Fruit fly (Drosophila melanogaster) whole organism, embryonic: Measurements from ENCODE around the gene ohgt.

Experiments
- Adf1 ChIP-seq: fragments of 200-800 bp; sonication (Bioruptor generic); IDR thresholded peaks from 2 replicates; pipeline ENCODE4 v1.3.6; 2022; ENCODE audit warnings: missing biosample characterization, missing genetic modification characterization
- CG10959 ChIP-seq: fragments of 200-800 bp; sonication (Bioruptor generic); IDR thresholded peaks from 2 replicates; pipeline ENCODE4 v1.3.6; 2022; ENCODE audit warnings: missing biosample characterization, missing genetic modification characterization
- CG12104 ChIP-seq: fragments of 200-800 bp; sonication (Bioruptor generic); optimal IDR thresholded peaks from 3 replicates; lab custom pipeline; 2016; ENCODE audit warnings: missing biosample characterization, missing genetic modification characterization
- CG12744 ChIP-seq: fragments of 200-800 bp; sonication (Bioruptor generic); optimal IDR thresholded peaks from 2 replicates; lab custom pipeline; 2016; ENCODE audit warnings: missing biosample characterization, missing genetic modification characterization
- CG14014 ChIP-seq: fragments of 200-800 bp; sonication (Bioruptor generic); IDR thresholded peaks from 2 replicates; pipeline ENCODE4 v1.3.6; 2022; ENCODE audit warnings: missing biosample characterization, missing genetic modification characterization
- CG14050 ChIP-seq: fragments of 200-800 bp; sonication (Bioruptor generic); IDR thresholded peaks from 3 replicates; pipeline ENCODE4 v1.3.6; 2022; ENCODE audit warnings: missing biosample characterization, missing genetic modification characterization
- CG14667 ChIP-seq: fragments of 200-800 bp; sonication (Bioruptor generic); IDR thresholded peaks from 2 replicates; pipeline ENCODE4 v1.3.6; 2022; ENCODE audit warnings: missing biosample characterization, missing genetic modification characterization
- CG15696 ChIP-seq: fragments of 200-800 bp; sonication (Bioruptor generic); optimal IDR thresholded peaks from 2 replicates; lab custom pipeline; 2019; ENCODE audit warnings: missing biosample characterization, mild to moderate bottlenecking, missing genetic modification characterization, moderate library complexity
- CG16813 ChIP-seq: fragments of 200-800 bp; sonication (Bioruptor generic); IDR thresholded peaks from 3 replicates; pipeline ENCODE4 v1.3.6; 2022; ENCODE audit warnings: missing biosample characterization, missing genetic modification characterization; ENCODE audit not compliant: partially characterized antibody
- CG18262 ChIP-seq: fragments of 200-800 bp; optimal IDR thresholded peaks from 3 replicates; lab custom pipeline; 2019; ENCODE audit warnings: missing biosample characterization, mild to moderate bottlenecking, missing genetic modification characterization, moderate library complexity
- CG4282 ChIP-seq: fragments of 200-800 bp; sonication (Bioruptor generic); optimal IDR thresholded peaks from 2 replicates; lab custom pipeline; 2016; ENCODE audit warnings: missing biosample characterization, missing genetic modification characterization
- CG4404 ChIP-seq: fragments of 200-800 bp; sonication (Bioruptor generic); IDR thresholded peaks from 2 replicates; pipeline ENCODE4 v1.3.6; 2022; ENCODE audit warnings: missing biosample characterization, missing genetic modification characterization
- CG4820 ChIP-seq: fragments of 200-800 bp; sonication (Bioruptor generic); optimal IDR thresholded peaks from 3 replicates; lab custom pipeline; 2016; ENCODE audit warnings: missing biosample characterization, missing genetic modification characterization
- CG6272 ChIP-seq: fragments of 200-800 bp; sonication (Bioruptor generic); IDR thresholded peaks from 2 replicates; pipeline ENCODE4 v1.3.6; 2022; ENCODE audit warnings: missing biosample characterization, missing genetic modification characterization
- CG7271 ChIP-seq: fragments of 200-800 bp; sonication (Bioruptor generic); optimal IDR thresholded peaks from 2 replicates; lab custom pipeline; 2018; ENCODE audit warnings: missing biosample characterization, mild to moderate bottlenecking, missing genetic modification characterization, moderate library complexity
- CG9797 ChIP-seq: fragments of 200-800 bp; sonication (Bioruptor generic); optimal IDR thresholded peaks from 3 replicates; lab custom pipeline; 2018; ENCODE audit warnings: missing biosample characterization, mild to moderate bottlenecking, missing genetic modification characterization
- CHES-1-like ChIP-seq: fragments of 200-800 bp; sonication (Bioruptor generic); optimal IDR thresholded peaks from 2 replicates; lab custom pipeline; 2016; ENCODE audit warnings: missing biosample characterization, missing genetic modification characterization
- Doc2 ChIP-seq: fragments of 200-800 bp; sonication (Bioruptor generic); IDR thresholded peaks from 2 replicates; pipeline ENCODE4 v1.3.6; 2022; ENCODE audit warnings: missing biosample characterization, missing genetic modification characterization
- Doc3 ChIP-seq: fragments of 200-800 bp; sonication (Bioruptor generic); IDR thresholded peaks from 3 replicates; pipeline ENCODE4 v1.3.6; 2022; ENCODE audit warnings: missing biosample characterization, missing genetic modification characterization; ENCODE audit not compliant: partially characterized antibody
- E2f1 ChIP-seq: fragments of 200-800 bp; sonication (Bioruptor generic); IDR thresholded peaks from 2 replicates; pipeline ENCODE4 v1.3.6; 2022; ENCODE audit warnings: missing biosample characterization, missing genetic modification characterization
- Ets65A ChIP-seq: fragments of 200-800 bp; sonication (Bioruptor generic); peaks from one replicate; lab custom pipeline; 2016; ENCODE audit warnings: missing biosample characterization, missing genetic modification characterization
- Fer2 ChIP-seq: fragments of 200-800 bp; sonication (Bioruptor generic); optimal IDR thresholded peaks from 2 replicates; lab custom pipeline; 2018; ENCODE audit warnings: missing biosample characterization, mild to moderate bottlenecking, missing genetic modification characterization, moderate library complexity
- Gug ChIP-seq: fragments of 200-800 bp; sonication (Bioruptor generic); IDR thresholded peaks from 4 replicates; pipeline ENCODE4 v1.3.6; 2022; ENCODE audit warnings: missing biosample characterization, missing genetic modification characterization
- Hand ChIP-seq: fragments of 200-800 bp; sonication (Bioruptor generic); optimal IDR thresholded peaks from 2 replicates; lab custom pipeline; 2017; ENCODE audit warnings: mild to moderate bottlenecking, missing biosample characterization, missing genetic modification reagents, missing genetic modification characterization
- Hmx ChIP-seq: fragments of 200-800 bp; sonication (Bioruptor generic); optimal IDR thresholded peaks from 2 replicates; lab custom pipeline; 2016; ENCODE audit warnings: missing biosample characterization, missing genetic modification characterization
- Kr ChIP-seq: fragments of 200-800 bp; sonication (Bioruptor generic); optimal IDR thresholded peaks from 2 replicates; lab custom pipeline; 2017; ENCODE audit warnings: missing biosample characterization, mild to moderate bottlenecking, missing genetic modification characterization
- MBD-R2 ChIP-seq: fragments of 200-800 bp; sonication (Bioruptor generic); IDR thresholded peaks from 2 replicates; pipeline ENCODE4 v1.3.6; 2022; ENCODE audit warnings: missing biosample characterization, missing genetic modification characterization
- Mrtf ChIP-seq: fragments of 200-800 bp; sonication (Bioruptor generic); IDR thresholded peaks from 3 replicates; pipeline ENCODE4 v1.3.6; 2022; ENCODE audit warnings: missing biosample characterization, missing genetic modification characterization
- Opbp ChIP-seq: fragments of 200-800 bp; sonication (Bioruptor generic); IDR thresholded peaks from 3 replicates; pipeline ENCODE4 v1.3.6; 2022; ENCODE audit warnings: missing biosample characterization, missing genetic modification characterization; ENCODE audit not compliant: partially characterized antibody
- Xrp1 ChIP-seq: fragments of 200-800 bp; sonication (Bioruptor generic); IDR thresholded peaks from 2 replicates; pipeline ENCODE4 v1.3.6; 2022; ENCODE audit warnings: missing biosample characterization, missing genetic modification characterization
- amos ChIP-seq: fragments of 200-800 bp; sonication (Bioruptor generic); IDR thresholded peaks from 2 replicates; pipeline ENCODE4 v1.3.6; 2022; ENCODE audit warnings: missing biosample characterization, missing genetic modification characterization; ENCODE audit not compliant: partially characterized antibody
- ase ChIP-seq: fragments of 200-800 bp; sonication (Bioruptor generic); IDR thresholded peaks from 3 replicates; pipeline ENCODE4 v1.3.6; 2022; ENCODE audit warnings: missing biosample characterization, missing genetic modification characterization
- cas ChIP-seq: fragments of 200-800 bp; sonication (Bioruptor generic); IDR thresholded peaks from 2 replicates; pipeline ENCODE4 v1.3.6; 2022; ENCODE audit warnings: missing biosample characterization, missing genetic modification characterization
- disco-r ChIP-seq: fragments of 200-800 bp; sonication (Bioruptor generic); optimal IDR thresholded peaks from 2 replicates; lab custom pipeline; 2016; ENCODE audit warnings: missing biosample characterization, missing genetic modification characterization
- eyg ChIP-seq: fragments of 200-800 bp; sonication (Bioruptor generic); optimal IDR thresholded peaks from 3 replicates; lab custom pipeline; 2016; ENCODE audit warnings: missing biosample characterization, missing genetic modification characterization
- fd3F ChIP-seq: fragments of 200-800 bp; sonication (Bioruptor generic); optimal IDR thresholded peaks from 2 replicates; lab custom pipeline; 2018; ENCODE audit warnings: missing biosample characterization, mild to moderate bottlenecking, missing genetic modification characterization, moderate library complexity
- gcm ChIP-seq: fragments of 200-800 bp; sonication (Bioruptor generic); optimal IDR thresholded peaks from 2 replicates; lab custom pipeline; 2019; ENCODE audit warnings: missing biosample characterization, mild to moderate bottlenecking, missing genetic modification characterization, moderate library complexity
- gro ChIP-seq: fragments of 200-800 bp; sonication (Bioruptor generic); optimal IDR thresholded peaks from 2 replicates; lab custom pipeline; 2016; ENCODE audit warnings: missing biosample characterization, missing genetic modification characterization
- ham ChIP-seq: fragments of 200-800 bp; sonication (Bioruptor generic); IDR thresholded peaks from 2 replicates; pipeline ENCODE4 v1.3.6; 2022; ENCODE audit warnings: missing biosample characterization, missing genetic modification characterization
- hth ChIP-seq: fragments of >200 bp; optimal IDR thresholded peaks from 2 replicates; lab custom pipeline; 2017; ENCODE audit warnings: inconsistent platforms
- pan ChIP-seq, 4 experiments: fragments of >200 bp in 3 of 4; fragments of 200-800 bp in 1 of 4; sonication (Bioruptor generic) in 1 of 4; optimal IDR thresholded peaks in 3 of 4; IDR thresholded peaks in 1 of 4; 2 replicates each; pipeline versions ENCODE4 v1.3.6 to Lab custom; 2017 to 2022; ENCODE audit warnings: missing biosample characterization in 2 of 4, missing genetic modification characterization in 2 of 4, mixed read lengths in 1 of 4
- row ChIP-seq: fragments of 200-800 bp; sonication (Bioruptor generic); IDR thresholded peaks from 3 replicates; pipeline ENCODE4 v1.3.6; 2022; ENCODE audit warnings: missing biosample characterization, missing genetic modification characterization
- salm ChIP-seq: fragments of 200-800 bp; sonication (Bioruptor generic); optimal IDR thresholded peaks from 2 replicates; lab custom pipeline; 2018; ENCODE audit warnings: missing biosample characterization, mild to moderate bottlenecking, missing genetic modification characterization
- shn ChIP-seq: fragments of 200-800 bp; sonication (Bioruptor generic); optimal IDR thresholded peaks from 3 replicates; lab custom pipeline; 2016; ENCODE audit warnings: missing biosample characterization, missing genetic modification characterization
- sna ChIP-seq: fragments of 200-800 bp; sonication (Bioruptor generic); IDR thresholded peaks from 2 replicates; pipeline ENCODE4 v1.3.6; 2022; ENCODE audit warnings: missing biosample characterization, missing genetic modification characterization; ENCODE audit not compliant: partially characterized antibody
- sr ChIP-seq: fragments of 200-800 bp; sonication (Bioruptor generic); IDR thresholded peaks from 3 replicates; pipeline ENCODE4 v1.3.6; 2022; ENCODE audit warnings: missing biosample characterization, missing genetic modification characterization
- trh ChIP-seq: fragments of 200-800 bp; sonication (Bioruptor generic); optimal IDR thresholded peaks from 2 replicates; lab custom pipeline; 2016; ENCODE audit warnings: missing biosample characterization, missing genetic modification characterization
- vfl ChIP-seq: fragments of 200-800 bp; sonication (Bioruptor generic); optimal IDR thresholded peaks from 2 replicates; lab custom pipeline; 2016; ENCODE audit warnings: missing biosample characterization, missing genetic modification characterization
- z ChIP-seq: fragments of 200-800 bp; sonication (Bioruptor generic); IDR thresholded peaks from 3 replicates; pipeline ENCODE4 v1.3.6; 2022; ENCODE audit warnings: missing biosample characterization, missing genetic modification characterization
- zfh1 ChIP-seq: fragments of 200-800 bp; sonication (Bioruptor generic); IDR thresholded peaks from 3 replicates; pipeline ENCODE4 v1.3.6; 2022; ENCODE audit warnings: missing biosample characterization, missing genetic modification characterization

ohgt gene

DNA sequence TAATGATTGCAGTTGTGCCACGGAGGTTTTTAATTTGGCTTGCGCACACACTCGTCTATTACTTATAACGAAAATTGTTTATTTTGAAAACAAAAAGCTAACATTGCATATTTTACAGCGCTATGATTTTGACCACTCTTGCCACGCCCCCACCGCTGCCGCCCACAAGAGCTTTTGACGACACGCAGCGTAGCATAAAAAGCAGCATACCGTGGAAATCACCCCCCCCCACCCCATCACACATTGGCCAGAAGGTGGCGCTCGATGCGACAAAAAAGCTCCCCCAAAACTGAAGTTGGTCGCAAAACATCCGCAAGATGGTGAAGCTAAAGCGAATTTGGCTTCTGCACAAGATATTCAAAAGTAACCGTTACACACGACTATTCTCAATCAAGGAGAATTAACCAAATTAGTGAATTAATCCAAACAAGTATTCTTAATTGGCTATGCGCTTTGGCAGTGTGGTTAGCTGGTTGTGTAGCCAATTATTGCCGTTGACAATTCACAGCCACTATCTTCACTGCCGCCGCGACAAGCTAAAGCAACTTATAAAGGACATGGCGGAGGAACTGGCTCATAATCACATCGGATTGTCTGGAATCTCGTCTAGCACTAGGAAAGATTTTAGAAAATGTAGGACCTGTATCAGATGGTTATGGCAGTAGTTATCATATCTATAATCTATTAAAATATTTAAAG is 51.6 kb downstream of the ohgt start (continued):
- TF ChIP-seq CG14667, result no peak
- peak; percentile 4 for TF ChIP-seq CG18262 (tag; lab: Kevin White, UChicago)
- TF ChIP-seq Hmx (GFP tag; lab: Kevin White, UChicago), result no peak
- peak; percentile 93 for TF ChIP-seq Ets65A
- no peak for TF ChIP-seq Xrp1 (GFP tag; lab: Robert Waterston, UW)
- TF ChIP-seq ham (GFP tag; lab: Robert Waterston, UW), result no peak
- no peak for TF ChIP-seq row
- TF ChIP-seq z (GFP tag; lab: Robert Waterston, UW), result no peak
- peak; percentile 32; the same call in 1 of the 2 replicates for TF ChIP-seq Adf1 (GFP tag; lab: Robert Waterston, UW)
- TF ChIP-seq gro (GFP tag; lab: Kevin White, UChicago), result peak; percentile 60
- TF ChIP-seq Hand (GFP tag; lab: Kevin White, UChicago), result no peak
- peak; percentile 8 for TF ChIP-seq CG4820 (GFP tag; lab: Kevin White, UChicago)
- peak; percentile 45; the same call in 1 of the 3 replicates for TF ChIP-seq ase
- TF ChIP-seq Mrtf, result peak; percentile 60; the same call in 1 of the 3 replicates
- no peak for TF ChIP-seq vfl
- no peak for TF ChIP-seq CG9797 (GFP tag; lab: Kevin White, UChicago)
- TF ChIP-seq E2f1 (GFP tag; lab: Robert Waterston, UW), result 0 out of 2 replicates have a peak, but pooled peaks have one; percentile 28
- no peak for TF ChIP-seq Doc2 (GFP tag; lab: Robert Waterston, UW)
- TF ChIP-seq Opbp (GFP tag; lab: Robert Waterston, UW), result peak; percentile 43; the same call in 1 of the 3 replicates
- no peak for TF ChIP-seq pan (optimal IDR thresholded peaks at IDR 0.05; lab: Kevin White, UChicago)
- TF ChIP-seq pan (GFP tag; optimal IDR thresholded peaks at IDR 0.05 in 1 of 2, IDR thresholded peaks at IDR 0.05 in 1 of 2), result peak in 1 of 2 experiments; percentile 34
- TF ChIP-seq CG14050 (GFP tag; lab: Robert Waterston, UW), result no peak
- no peak for TF ChIP-seq CG15696
- TF ChIP-seq CG7271 (tag; lab: Kevin White, UChicago), result no peak
- TF ChIP-seq CG6272 (GFP tag; lab: Robert Waterston, UW), result 0 out of 2 replicates have a peak, but pooled peaks have one; percentile 18
- TF ChIP-seq shn (GFP tag; lab: Kevin White, UChicago), result no peak
- no peak for TF ChIP-seq gcm (GFP tag; lab: Kevin White, UChicago)
- no peak; the same call in 1 of the 2 replicates for TF ChIP-seq amos (GFP tag; lab: Robert Waterston, UW)
- TF ChIP-seq Gug (GFP tag; lab: Robert Waterston, UW), result peak; percentile 28; the same call in 1 of the 4 replicates
- TF ChIP-seq Fer2, result no peak
- TF ChIP-seq trh, result no peak
- TF ChIP-seq disco-r (GFP tag; lab: Kevin White, UChicago), result no peak
- no peak for TF ChIP-seq cas (GFP tag; lab: Robert Waterston, UW)
- no peak for TF ChIP-seq MBD-R2
- TF ChIP-seq CG4404 (GFP tag; lab: Robert Waterston, UW), result no peak
- TF ChIP-seq eyg (GFP tag; lab: Kevin White, UChicago), result no peak
- 0 out of 3 replicates have a peak, but pooled peaks have one; percentile 55 for TF ChIP-seq zfh1 (GFP tag; lab: Robert Waterston, UW)
- no peak for TF ChIP-seq fd3F (GFP tag; lab: Kevin White, UChicago)
- no peak for TF ChIP-seq Kr (GFP tag; lab: Kevin White, UChicago)
- peak; percentile 40; the same call in 1 of the 2 replicates for TF ChIP-seq CG14014
- no peak for TF ChIP-seq Doc3 (GFP tag; lab: Robert Waterston, UW)
- no peak for TF ChIP-seq CG16813 (GFP tag; lab: Robert Waterston, UW)
- TF ChIP-seq salm (tag; lab: Kevin White, UChicago), result no peak
- TF ChIP-seq CHES-1-like (GFP tag; lab: Kevin White, UChicago), result no peak
- no peak for TF ChIP-seq hth (lab: Kevin White, UChicago)
- no peak for TF ChIP-seq CG12104 (GFP tag; lab: Kevin White, UChicago)
- TF ChIP-seq CG10959, result no peak
- TF ChIP-seq CG12744 (GFP tag; lab: Kevin White, UChicago), result no peak
- no peak for TF ChIP-seq CG4282 (GFP tag; lab: Kevin White, UChicago)
- 0 out of 3 replicates have a peak, but pooled peaks have one; percentile 40 for TF ChIP-seq sr
- no peak for TF ChIP-seq sna (GFP tag; lab: Robert Waterston, UW)
